Fruit fly (Drosophila melanogaster) whole organism, adult: ENCODE results near the gene CG14839.
A peak's percentile ranks its signal among the peaks of the same experiment; 100 is the strongest.

Experiments used
- CG11617 ChIP-seq: fragments of 200-800 bp; sonication (Bioruptor generic); optimal IDR thresholded peaks from 2 replicates; lab custom pipeline; 2017; ENCODE audit warnings: mild to moderate bottlenecking, missing biosample characterization, missing genetic modification reagents, missing genetic modification characterization
- CG12768 ChIP-seq: fragments of 200-800 bp; sonication (Bioruptor generic); optimal IDR thresholded peaks from 2 replicates; lab custom pipeline; 2017; ENCODE audit warnings: missing biosample characterization, missing genetic modification characterization, mild to moderate bottlenecking, moderate library complexity, missing genetic modification reagents
- CG14711 ChIP-seq: fragments of 200-800 bp; sonication (Bioruptor generic); optimal IDR thresholded peaks from 2 replicates; lab custom pipeline; 2018; ENCODE audit warnings: missing biosample characterization, mild to moderate bottlenecking, missing genetic modification characterization, moderate library complexity
- CG1620 ChIP-seq: fragments of 200-800 bp; sonication (Bioruptor generic); optimal IDR thresholded peaks from 2 replicates; lab custom pipeline; 2016; ENCODE audit warnings: missing biosample characterization, missing genetic modification characterization
- CG33017 ChIP-seq: fragments of 200-800 bp; sonication (Bioruptor generic); optimal IDR thresholded peaks from 2 replicates; lab custom pipeline; 2018; ENCODE audit warnings: missing biosample characterization, mild to moderate bottlenecking, missing genetic modification characterization, moderate library complexity
- CG5204 ChIP-seq: fragments of 200-800 bp; sonication (Bioruptor generic); optimal IDR thresholded peaks from 2 replicates; lab custom pipeline; 2016; ENCODE audit warnings: missing biosample characterization, missing genetic modification characterization
- CG7045 ChIP-seq: fragments of 200-800 bp; sonication (Bioruptor generic); optimal IDR thresholded peaks from 2 replicates; lab custom pipeline; 2017; ENCODE audit warnings: missing biosample characterization, mild to moderate bottlenecking, missing genetic modification characterization
- CG7101 ChIP-seq: fragments of 200-800 bp; sonication (Bioruptor generic); optimal IDR thresholded peaks from 2 replicates; lab custom pipeline; 2018; ENCODE audit warnings: missing biosample characterization, mild to moderate bottlenecking, missing genetic modification characterization, moderate library complexity
- Clk ChIP-seq: fragments of 200-800 bp; sonication (Bioruptor generic); optimal IDR thresholded peaks from 2 replicates; lab custom pipeline; 2017; ENCODE audit warnings: missing biosample characterization, missing genetic modification characterization
- Crg-1 ChIP-seq: fragments of 200-800 bp; sonication (Bioruptor generic); optimal IDR thresholded peaks from 2 replicates; lab custom pipeline; 2016; ENCODE audit warnings: missing biosample characterization, missing genetic modification characterization
- Mnt ChIP-seq: fragments of 200-800 bp; sonication (Bioruptor generic); optimal IDR thresholded peaks from 2 replicates; lab custom pipeline; 2016; ENCODE audit warnings: missing biosample characterization, mild to moderate bottlenecking, missing genetic modification characterization
- bab1 ChIP-seq: fragments of 200-800 bp; sonication (Bioruptor generic); optimal IDR thresholded peaks from 3 replicates; lab custom pipeline; 2019; ENCODE audit warnings: missing biosample characterization, mild to moderate bottlenecking, missing genetic modification characterization, moderate library complexity
- cic ChIP-seq: fragments of 200-800 bp; sonication (Bioruptor generic); optimal IDR thresholded peaks from 2 replicates; lab custom pipeline; 2017; ENCODE audit warnings: missing biosample characterization, mild to moderate bottlenecking, missing genetic modification characterization, moderate library complexity
- cnc ChIP-seq, 2 experiments: fragments of >200 bp; optimal IDR thresholded peaks; 2 replicates each; lab custom pipeline; 2017
- kay ChIP-seq: fragments of 200-800 bp; sonication (Bioruptor generic); peaks from one replicate; lab custom pipeline; 2016; ENCODE audit warnings: missing biosample characterization, missing genetic modification characterization, borderline replicate concordance
- ovo ChIP-seq: fragments of 200-800 bp; sonication (Bioruptor generic); optimal IDR thresholded peaks from 2 replicates; lab custom pipeline; 2016; ENCODE audit warnings: missing biosample characterization, missing genetic modification characterization
- pad ChIP-seq: fragments of 200-800 bp; sonication (Bioruptor generic); optimal IDR thresholded peaks from 3 replicates; lab custom pipeline; 2017; ENCODE audit warnings: missing biosample characterization, missing genetic modification characterization, mild to moderate bottlenecking, moderate library complexity, missing genetic modification reagents
- tj ChIP-seq: fragments of 200-800 bp; sonication (Bioruptor generic); optimal IDR thresholded peaks from 3 replicates; lab custom pipeline; 2017; ENCODE audit warnings: missing biosample characterization, mild to moderate bottlenecking, missing genetic modification characterization, moderate library complexity
- toe ChIP-seq: fragments of 200-800 bp; sonication (Bioruptor generic); optimal IDR thresholded peaks from 2 replicates; lab custom pipeline; 2016; ENCODE audit warnings: missing biosample characterization, missing genetic modification characterization

CG14839 gene

dm6 chr3R:14291431-14291830, 29.2 kb downstream of the CG14839 start:
- TF ChIP-seq bab1 (GFP tag; lab: Kevin White, UChicago), result peak; percentile 62
- peak; percentile 79 for TF ChIP-seq tj (GFP tag; lab: Kevin White, UChicago)
- no peak for TF ChIP-seq Crg-1 (GFP tag; lab: Kevin White, UChicago)
- no peak for TF ChIP-seq kay (GFP tag; lab: Kevin White, UChicago)
- no peak for TF ChIP-seq CG5204
- TF ChIP-seq cic, result no peak
- no peak for TF ChIP-seq pad (GFP tag; lab: Kevin White, UChicago)
- peak; percentile 41 for TF ChIP-seq CG14711 (tag; lab: Kevin White, UChicago)
- no peak for TF ChIP-seq CG7101 (tag; lab: Kevin White, UChicago)
- TF ChIP-seq CG11617 (GFP tag; lab: Kevin White, UChicago), result no peak
- TF ChIP-seq CG7045 (GFP tag; lab: Kevin White, UChicago), result no peak
- no peak for TF ChIP-seq CG12768 (GFP tag; lab: Kevin White, UChicago)
- no peak for TF ChIP-seq Mnt (GFP tag; lab: Kevin White, UChicago)

dm6 chr3R:14292307-14292711, 30.1 kb downstream of the CG14839 start:
- no peak for TF ChIP-seq toe (GFP tag; lab: Kevin White, UChicago)
- TF ChIP-seq cnc (optimal IDR thresholded peaks at IDR 0.05; lab: Kevin White, UChicago), result no peak
- no peak for TF ChIP-seq pad (GFP tag; lab: Kevin White, UChicago)
- TF ChIP-seq cic, result no peak
- TF ChIP-seq Clk (GFP tag; lab: Kevin White, UChicago), result no peak
- no peak for TF ChIP-seq CG14711 (tag; lab: Kevin White, UChicago)
- no peak for TF ChIP-seq kay (GFP tag; lab: Kevin White, UChicago)
- TF ChIP-seq tj (GFP tag; lab: Kevin White, UChicago), result no peak
- no peak for TF ChIP-seq CG1620
- no peak for TF ChIP-seq CG5204
- TF ChIP-seq CG33017 (tag; lab: Kevin White, UChicago), result no peak
- no peak for TF ChIP-seq CG12768 (GFP tag; lab: Kevin White, UChicago)
- no peak for TF ChIP-seq Mnt (GFP tag; lab: Kevin White, UChicago)
- no peak for TF ChIP-seq Crg-1 (GFP tag; lab: Kevin White, UChicago)
- no peak for TF ChIP-seq CG7101 (tag; lab: Kevin White, UChicago)
- no peak for TF ChIP-seq bab1 (GFP tag; lab: Kevin White, UChicago)
- TF ChIP-seq CG11617 (GFP tag; lab: Kevin White, UChicago), result no peak

dm6 chr3R:14294397-14295018, 32.3 kb downstream of the CG14839 start:
- TF ChIP-seq ovo, result no peak
- peak; percentile 80 for TF ChIP-seq kay (GFP tag; lab: Kevin White, UChicago)
- TF ChIP-seq toe (GFP tag; lab: Kevin White, UChicago), result peak; percentile 16
- peak; percentile 37 for TF ChIP-seq cic
- no peak for TF ChIP-seq pad (GFP tag; lab: Kevin White, UChicago)
- peak in 1 of 2 experiments; percentile 48 for TF ChIP-seq cnc (optimal IDR thresholded peaks at IDR 0.05; lab: Kevin White, UChicago)

- TF ChIP-seq pad (GFP tag; lab: Kevin White, UChicago), result no peak
- no peak for TF ChIP-seq CG11617 (GFP tag; lab: Kevin White, UChicago)
- no peak for TF ChIP-seq CG7045 (GFP tag; lab: Kevin White, UChicago)
- no peak for TF ChIP-seq toe (GFP tag; lab: Kevin White, UChicago)
- TF ChIP-seq CG33017 (tag; lab: Kevin White, UChicago), result no peak
- TF ChIP-seq CG14711 (tag; lab: Kevin White, UChicago), result no peak
- no peak for TF ChIP-seq tj (GFP tag; lab: Kevin White, UChicago)
- no peak for TF ChIP-seq Crg-1 (GFP tag; lab: Kevin White, UChicago)
- no peak for TF ChIP-seq kay (GFP tag; lab: Kevin White, UChicago)
- no peak for TF ChIP-seq Mnt (GFP tag; lab: Kevin White, UChicago)
- TF ChIP-seq cic, result no peak
- no peak for TF ChIP-seq CG7101 (tag; lab: Kevin White, UChicago)
- TF ChIP-seq ovo, result no peak
- no peak for TF ChIP-seq cnc (optimal IDR thresholded peaks at IDR 0.05; lab: Kevin White, UChicago)
- no peak for TF ChIP-seq bab1 (GFP tag; lab: Kevin White, UChicago)
- no peak for TF ChIP-seq CG1620
- TF ChIP-seq CG5204, result no peak
Measured at dm6 chr3R:14296126-14296525, 33.9 kb downstream of the CG14839 start.

- TF ChIP-seq bab1 (GFP tag; lab: Kevin White, UChicago), result no peak
- no peak for TF ChIP-seq CG33017 (tag; lab: Kevin White, UChicago)
- TF ChIP-seq CG7101 (tag; lab: Kevin White, UChicago), result no peak
- TF ChIP-seq Mnt (GFP tag; lab: Kevin White, UChicago), result no peak
Measured at dm6 chr3R:14296700-14297099, 34.5 kb downstream of the CG14839 start.

dm6 chr3R:14297489-14297888, 35.3 kb downstream of the CG14839 start:
- TF ChIP-seq CG33017 (tag; lab: Kevin White, UChicago), result no peak
- TF ChIP-seq cic, result no peak
- no peak for TF ChIP-seq CG7045 (GFP tag; lab: Kevin White, UChicago)
- TF ChIP-seq CG1620, result no peak
- TF ChIP-seq cnc (optimal IDR thresholded peaks at IDR 0.05; lab: Kevin White, UChicago), result no peak
- no peak for TF ChIP-seq CG7101 (tag; lab: Kevin White, UChicago)
- TF ChIP-seq tj (GFP tag; lab: Kevin White, UChicago), result no peak
- TF ChIP-seq CG5204, result no peak
- TF ChIP-seq Mnt (GFP tag; lab: Kevin White, UChicago), result no peak
- TF ChIP-seq ovo, result no peak
- TF ChIP-seq CG14711 (tag; lab: Kevin White, UChicago), result no peak
